Worm (Caenorhabditis elegans) whole organism, L4 larva: ENCODE data around the gene F35D2.6.
A peak's percentile ranks its signal among the peaks of the same experiment; 100 is the strongest.

ENCODE experiments used
- D1046.2 ChIP-seq: fragments of 200-800 bp; sonication (Bioruptor generic); IDR thresholded peaks from 2 replicates; pipeline ENCODE4 v1.3.6; 2022; ENCODE audit warnings: missing genetic modification characterization, missing compliant biosample characterization
- F10B5.3 ChIP-seq: sonication (generic microtip); optimal IDR thresholded peaks from 2 replicates; lab custom pipeline; 2016; ENCODE audit warnings: mild to moderate bottlenecking, missing genetic modification characterization, missing compliant biosample characterization
- F26F4.8 ChIP-seq: fragments of 200-800 bp; sonication (Bioruptor generic); conservative IDR thresholded peaks from 2 replicates; pipeline ENCODE4 v1.3.6; 2022; ENCODE audit warnings: missing genetic modification characterization, missing compliant biosample characterization
- F37D6.2 ChIP-seq: sonication (generic microtip); optimal IDR thresholded peaks from 2 replicates; lab custom pipeline; 2016; ENCODE audit warnings: mild to moderate bottlenecking, missing genetic modification characterization, missing compliant biosample characterization
- F49E8.2 ChIP-seq: sonication (generic microtip); optimal IDR thresholded peaks from 2 replicates; lab custom pipeline; 2016; ENCODE audit warnings: missing compliant biosample characterization, mild to moderate bottlenecking, missing genetic modification characterization, borderline replicate concordance
- T20F7.1 ChIP-seq: fragments of 200-800 bp; sonication (Bioruptor generic); optimal IDR thresholded peaks from 2 replicates; lab custom pipeline; 2018; ENCODE audit warnings: mild to moderate bottlenecking, missing genetic modification characterization, missing compliant biosample characterization
- Y48G9A.11 ChIP-seq: fragments of 200-800 bp; sonication (Bioruptor generic); IDR thresholded peaks from 2 replicates; pipeline ENCODE4 v1.3.6; 2022; ENCODE audit warnings: missing genetic modification reagents, missing genetic modification characterization, missing compliant biosample characterization
- Y75B8A.6 ChIP-seq: fragments of 200-800 bp; sonication (Bioruptor generic); IDR thresholded peaks from 2 replicates; pipeline ENCODE4 v1.3.6; 2022; ENCODE audit warnings: missing genetic modification reagents, missing genetic modification characterization, missing compliant biosample characterization
- ZK546.5 ChIP-seq, 2 experiments: sonication (generic microtip); optimal IDR thresholded peaks; 2 replicates each; lab custom pipeline; 2017; ENCODE audit warnings: missing biosample characterization in 2 of 2, missing genetic modification characterization in 2 of 2
- aha-1 ChIP-seq: fragments of 150-350 bp; peaks from one replicate; lab custom pipeline; 2014; ENCODE audit warnings: missing biosample characterization, missing genetic modification characterization
- aly-2 ChIP-seq: sonication (generic microtip); optimal IDR thresholded peaks from 2 replicates; lab custom pipeline; 2018; ENCODE audit warnings: missing biosample characterization, missing genetic modification characterization
- ama-1 ChIP-seq: fragments of 150-350 bp; optimal IDR thresholded peaks from 2 replicates; lab custom pipeline; 2014; ENCODE audit warnings: inconsistent platforms, mixed read lengths
- ceh-20 ChIP-seq: fragments of 200-800 bp; sonication (Bioruptor generic); IDR thresholded peaks from 2 replicates; pipeline ENCODE4 v1.3.6; 2022; ENCODE audit warnings: missing genetic modification reagents, missing genetic modification characterization, missing compliant biosample characterization
- ceh-32 ChIP-seq: sonication (generic microtip); optimal IDR thresholded peaks from 2 replicates; lab custom pipeline; 2016; ENCODE audit warnings: mild to moderate bottlenecking, missing genetic modification characterization, missing compliant biosample characterization; ENCODE audit not compliant: poor library complexity
- cey-2 ChIP-seq: sonication (generic microtip); optimal IDR thresholded peaks from 3 replicates; lab custom pipeline; 2017; ENCODE audit warnings: missing genetic modification characterization, mild to moderate bottlenecking, missing compliant biosample characterization, antibody characterized with exemption, borderline replicate concordance; ENCODE audit not compliant: insufficient read depth
- dmd-6 ChIP-seq: fragments of 200-800 bp; sonication (Bioruptor generic); IDR thresholded peaks from 2 replicates; pipeline ENCODE4 v1.3.6; 2022; ENCODE audit warnings: missing genetic modification reagents, missing genetic modification characterization, missing compliant biosample characterization
- dmd-8 ChIP-seq: fragments of 200-800 bp; sonication (Bioruptor generic); IDR thresholded peaks from 2 replicates; pipeline ENCODE4 v1.3.6; 2022; ENCODE audit warnings: missing genetic modification characterization, missing compliant biosample characterization
- duxl-1 ChIP-seq: sonication (generic microtip); optimal IDR thresholded peaks from 2 replicates; lab custom pipeline; 2016; ENCODE audit warnings: mild to moderate bottlenecking, missing genetic modification characterization, moderate library complexity, missing compliant biosample characterization; ENCODE audit not compliant: poor library complexity
- dve-1 ChIP-seq: sonication (generic microtip); optimal IDR thresholded peaks from 2 replicates; lab custom pipeline; 2017; ENCODE audit warnings: antibody characterized with exemption, mild to moderate bottlenecking, missing genetic modification characterization, missing compliant biosample characterization; ENCODE audit not compliant: insufficient read depth
- egl-27 ChIP-seq: sonication (generic microtip); optimal IDR thresholded peaks from 3 replicates; lab custom pipeline; 2017; ENCODE audit warnings: missing biosample characterization, missing genetic modification reagents, missing genetic modification characterization
- egl-43 ChIP-seq: fragments of 200-800 bp; sonication (Bioruptor generic); IDR thresholded peaks from 2 replicates; pipeline ENCODE4 v1.3.6; 2022; ENCODE audit warnings: missing genetic modification reagents, missing genetic modification characterization, missing compliant biosample characterization
- fkh-10 ChIP-seq: fragments of 150-350 bp; optimal IDR thresholded peaks from 2 replicates; lab custom pipeline; 2014; ENCODE audit warnings: missing biosample characterization, missing genetic modification reagents, missing genetic modification characterization
- hif-1 ChIP-seq, 2 experiments: sonication (generic microtip); optimal IDR thresholded peaks; 2 replicates each; lab custom pipeline; 2016 to 2017; ENCODE audit warnings: missing compliant biosample characterization in 2 of 2, missing genetic modification characterization in 2 of 2, missing genetic modification reagents in 2 of 2, missing genotype in 2 of 2, mild to moderate bottlenecking in 1 of 2
- hmg-1.1 ChIP-seq: fragments of 200-800 bp; sonication (Bioruptor generic); IDR thresholded peaks from 2 replicates; pipeline ENCODE4 v1.3.6; 2022; ENCODE audit warnings: missing genetic modification reagents, missing genetic modification characterization, missing compliant biosample characterization
- jun-1 ChIP-seq: fragments of 150-350 bp; optimal IDR thresholded peaks from 2 replicates; lab custom pipeline; 2014; ENCODE audit warnings: missing biosample characterization, missing genetic modification reagents, missing genetic modification characterization
- lim-7 ChIP-seq: fragments of 200-800 bp; sonication (Bioruptor generic); IDR thresholded peaks from 2 replicates; pipeline ENCODE4 v1.3.6; 2022; ENCODE audit warnings: missing genetic modification characterization, missing compliant biosample characterization
- lin-38 ChIP-seq: fragments of 200-800 bp; sonication (Bioruptor generic); IDR thresholded peaks from 2 replicates; pipeline ENCODE4 v1.3.6; 2022; ENCODE audit warnings: missing genetic modification reagents, missing genetic modification characterization, missing compliant biosample characterization
- lin-39 ChIP-seq: fragments of 150-350 bp; optimal IDR thresholded peaks from 2 replicates; lab custom pipeline; 2014; ENCODE audit warnings: missing biosample characterization, missing genetic modification reagents, missing genetic modification characterization
- madf-5 ChIP-seq, 2 experiments: fragments of 200-800 bp; sonication (Bioruptor generic); IDR thresholded peaks; 2 replicates each; pipeline ENCODE4 v1.3.6; 2022; ENCODE audit warnings: missing compliant biosample characterization in 2 of 2, missing genetic modification characterization in 2 of 2
- mep-1 ChIP-seq: fragments of 150-350 bp; sonication (generic microtip); optimal IDR thresholded peaks from 3 replicates; lab custom pipeline; 2014; ENCODE audit warnings: missing biosample characterization, missing genetic modification characterization
- mes-2 ChIP-seq: sonication (generic microtip); optimal IDR thresholded peaks from 2 replicates; lab custom pipeline; 2016; ENCODE audit warnings: missing genotype, mild to moderate bottlenecking, missing genetic modification characterization, missing compliant biosample characterization; ENCODE audit not compliant: poor library complexity, severe bottlenecking
- mxl-3 ChIP-seq: fragments of 200-800 bp; sonication (Bioruptor generic); optimal IDR thresholded peaks from 2 replicates; lab custom pipeline; 2018; ENCODE audit warnings: mild to moderate bottlenecking, missing genetic modification characterization, missing compliant biosample characterization
- nhr-102 ChIP-seq: sonication (generic microtip); optimal IDR thresholded peaks from 2 replicates; lab custom pipeline; 2016; ENCODE audit warnings: mild to moderate bottlenecking, missing genetic modification characterization, moderate library complexity, missing compliant biosample characterization
- nhr-237 ChIP-seq: sonication (generic microtip); optimal IDR thresholded peaks from 2 replicates; lab custom pipeline; 2017; ENCODE audit warnings: missing biosample characterization, missing genetic modification characterization
- nhr-28 ChIP-seq: fragments of 150-350 bp; optimal IDR thresholded peaks from 2 replicates; lab custom pipeline; 2014; ENCODE audit warnings: missing biosample characterization, missing genetic modification characterization
- nhr-41 ChIP-seq: fragments of 200-800 bp; sonication (Bioruptor generic); IDR thresholded peaks from 2 replicates; pipeline ENCODE4 v1.3.6; 2022; ENCODE audit warnings: missing genetic modification reagents, missing genetic modification characterization, missing compliant biosample characterization
- pqm-1 ChIP-seq: sonication (generic microtip); optimal IDR thresholded peaks from 2 replicates; lab custom pipeline; 2017; ENCODE audit warnings: missing biosample characterization, missing genetic modification characterization
- rbr-2 ChIP-seq: sonication (generic microtip); optimal IDR thresholded peaks from 2 replicates; lab custom pipeline; 2016; ENCODE audit warnings: missing genotype, missing genetic modification characterization, missing compliant biosample characterization
- set-16 ChIP-seq: fragments of 200-800 bp; sonication (Bioruptor generic); IDR thresholded peaks from 2 replicates; pipeline ENCODE4 v1.3.6; 2022; ENCODE audit warnings: missing genetic modification reagents, missing genetic modification characterization, missing compliant biosample characterization
- tag-97 ChIP-seq: fragments of 200-800 bp; sonication (Bioruptor generic); IDR thresholded peaks from 2 replicates; pipeline ENCODE4 v1.3.6; 2022; ENCODE audit warnings: missing genetic modification characterization, missing compliant biosample characterization
- unc-62 ChIP-seq, 3 experiments: fragments of 150-350 bp in 1 of 3; sonication (generic microtip); optimal IDR thresholded peaks in 2 of 3; peaks in 1 of 3; 1 replicate in 1 of 3; 2 replicates in 2 of 3; lab custom pipeline; 2014 to 2017; ENCODE audit warnings: missing biosample characterization in 3 of 3, missing genetic modification characterization in 3 of 3, missing genetic modification reagents in 3 of 3, missing genotype in 1 of 3
- vab-7 ChIP-seq: fragments of 200-800 bp; sonication (Bioruptor generic); IDR thresholded peaks from 2 replicates; pipeline ENCODE4 v1.3.6; 2022; ENCODE audit warnings: missing genetic modification reagents, missing genetic modification characterization, missing compliant biosample characterization
- zfp-3 ChIP-seq: fragments of 200-800 bp; sonication (Bioruptor generic); conservative IDR thresholded peaks from 2 replicates; pipeline ENCODE4 v1.3.6; 2022; ENCODE audit warnings: missing genetic modification reagents, missing genetic modification characterization, missing compliant biosample characterization
- ztf-11 ChIP-seq: fragments of 150-350 bp; optimal IDR thresholded peaks from 2 replicates; lab custom pipeline; 2014; ENCODE audit warnings: missing biosample characterization, missing genetic modification characterization

Gene F35D2.6

ce11 chrII:7575614-7576013, 1.9 kb upstream of the F35D2.6 start, which contains the start of gene F35D2.1:
F35D2.1 (plus strand) TSS chrII:7575914.
- TF ChIP-seq vab-7 (GFP tag; lab: Robert Waterston, UW) (no peak), T20F7.1 (GFP tag; lab: Kevin White, UChicago) (no peak), dve-1 (tag; lab: Kevin White, UChicago) (no peak), nhr-102 (no peak), F49E8.2 (tag; lab: Kevin White, UChicago) (no peak), aly-2 (tag; lab: Kevin White, UChicago) (no peak), D1046.2 (GFP tag; lab: Robert Waterston, UW) (no peak), dmd-8 (GFP tag; lab: Robert Waterston, UW) (no peak)

ce11 chrII:7583555-7583954, 6.0 kb downstream of the F35D2.6 start, which contains the start of gene mks-3:
mks-3 (minus strand) TSS chrII:7583655.
- TF ChIP-seq nhr-41 (GFP tag; lab: Robert Waterston, UW) = no peak
- TF ChIP-seq zfp-3 (GFP tag; lab: Robert Waterston, UW) = no peak
- no peak for TF ChIP-seq madf-5 (GFP tag; IDR thresholded peaks at IDR 0.05; lab: Robert Waterston, UW)
- TF ChIP-seq lim-7 (GFP tag; lab: Robert Waterston, UW) = no peak
- no peak for TF ChIP-seq set-16
- TF ChIP-seq ceh-32 (tag; lab: Kevin White, UChicago) = no peak
- no peak for TF ChIP-seq lin-39 (tag; lab: Kevin White, UChicago)
- TF ChIP-seq fkh-10 (GFP tag; lab: Kevin White, UChicago) = no peak
- no peak for TF ChIP-seq F10B5.3
- no peak for TF ChIP-seq ztf-11 (tag; lab: Kevin White, UChicago)
- no peak for TF ChIP-seq F26F4.8 (GFP tag; lab: Robert Waterston, UW)
- no peak for TF ChIP-seq Y75B8A.6
- no peak for TF ChIP-seq aly-2 (tag; lab: Kevin White, UChicago)
- TF ChIP-seq cey-2 (tag; lab: Kevin White, UChicago) = no peak
- TF ChIP-seq lin-38 (GFP tag; lab: Robert Waterston, UW) = no peak
- TF ChIP-seq ZK546.5 (tag; optimal IDR thresholded peaks at IDR 0.05; lab: Kevin White, UChicago) = no peak
- TF ChIP-seq tag-97 (GFP tag; lab: Robert Waterston, UW) = no peak
- TF ChIP-seq duxl-1 (tag; lab: Kevin White, UChicago) = no peak
- TF ChIP-seq aha-1 (tag; lab: Kevin White, UChicago) = no peak

ce11 chrII:7588295-7588694, 10.8 kb downstream of the F35D2.6 start:
- TF ChIP-seq nhr-237 (tag; lab: Kevin White, UChicago) (no peak), Y48G9A.11 (GFP tag; lab: Robert Waterston, UW) (no peak), unc-62 (GFP tag; optimal IDR thresholded peaks at IDR 0.05 in 1 of 2; lab: Kevin White, UChicago) (peak in 1 of 2 experiments; percentile 94), unc-62 (tag; optimal IDR thresholded peaks at IDR 0.05; lab: Kevin White, UChicago) (no peak)

DNA sequence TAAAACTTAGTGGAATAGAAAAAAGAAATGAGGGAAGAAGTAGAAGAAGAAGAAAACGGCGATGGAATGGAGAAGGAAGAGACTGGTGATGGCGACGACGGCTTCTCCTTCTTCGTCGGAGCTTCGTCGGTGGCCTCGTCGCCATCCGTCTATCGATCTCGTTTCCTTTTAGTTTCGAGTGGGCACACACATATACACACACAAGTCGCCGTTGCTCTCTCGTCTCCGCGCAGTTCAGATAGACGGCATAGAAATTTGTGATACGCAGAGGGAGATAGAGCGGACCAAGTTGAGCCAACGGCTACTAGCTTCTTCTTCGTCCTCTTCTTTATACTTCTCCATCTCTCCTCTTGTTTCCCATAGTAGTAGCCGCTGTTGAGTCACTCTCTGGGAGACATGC, 15.7 kb downstream of the F35D2.6 start:
- TF ChIP-seq hmg-1.1 (GFP tag; lab: Robert Waterston, UW) (peak; percentile 62), egl-43 (GFP tag; lab: Robert Waterston, UW) (0 out of 2 replicates have a peak, but pooled peaks have one; percentile 43), rbr-2 (peak; percentile 49), Y75B8A.6 (no peak), ZK546.5 (tag; optimal IDR thresholded peaks at IDR 0.05; lab: Kevin White, UChicago) (no peak), set-16 (peak; percentile 54; the same call in 1 of the 2 replicates), pqm-1 (tag; lab: Kevin White, UChicago) (no peak), fkh-10 (GFP tag; lab: Kevin White, UChicago) (peak; percentile 87), jun-1 (tag; lab: Kevin White, UChicago) (no peak), nhr-28 (no peak), ama-1 (lab: Kevin White, UChicago) (no peak), tag-97 (GFP tag; lab: Robert Waterston, UW) (no peak), vab-7 (GFP tag; lab: Robert Waterston, UW) (no peak), aha-1 (tag; lab: Kevin White, UChicago) (peak; percentile 94), ceh-20 (GFP tag; lab: Robert Waterston, UW) (0 out of 2 replicates have a peak, but pooled peaks have one; percentile 37), dmd-6 (GFP tag; lab: Robert Waterston, UW) (0 out of 2 replicates have a peak, but pooled peaks have one; percentile 12), mep-1 (peak; percentile 25), egl-27 (tag; lab: Kevin White, UChicago) (no peak), mxl-3 (no peak), mes-2 (tag; lab: Kevin White, UChicago) (peak; percentile 3), F37D6.2 (tag; lab: Kevin White, UChicago) (peak; percentile 80), hif-1 (tag; optimal IDR thresholded peaks at IDR 0.05; lab: Kevin White, UChicago) (no peak)
